Worm (Caenorhabditis elegans) whole organism, L2 larva: ENCODE results near the gene srz-11.

Experiments used
- C34F6.9 ChIP-seq: fragments of 150-350 bp; optimal IDR thresholded peaks from 2 replicates; lab custom pipeline; 2014; ENCODE audit warnings: missing biosample characterization, missing genetic modification characterization
- R02D3.7 ChIP-seq: fragments of 150-350 bp; optimal IDR thresholded peaks from 2 replicates; lab custom pipeline; 2014; ENCODE audit warnings: missing biosample characterization, missing genetic modification characterization
- alr-1 ChIP-seq: fragments of 150-350 bp; optimal IDR thresholded peaks from 2 replicates; lab custom pipeline; 2014; ENCODE audit warnings: missing biosample characterization, missing genetic modification characterization
- aly-2 ChIP-seq: fragments of 150-350 bp; optimal IDR thresholded peaks from 2 replicates; lab custom pipeline; 2014; ENCODE audit warnings: missing biosample characterization, missing genetic modification characterization
- ama-1 ChIP-seq: fragments of 150-350 bp; optimal IDR thresholded peaks from 2 replicates; lab custom pipeline; 2018; ENCODE audit warnings: inconsistent platforms
- blmp-1 ChIP-seq: sonication (generic microtip); optimal IDR thresholded peaks from 2 replicates; lab custom pipeline; 2017; ENCODE audit warnings: missing genetic modification characterization, mild to moderate bottlenecking, missing compliant biosample characterization, antibody characterized with exemption, moderate library complexity; ENCODE audit not compliant: insufficient read depth
- ceh-16 ChIP-seq: fragments of 150-350 bp; optimal IDR thresholded peaks from 2 replicates; lab custom pipeline; 2014; ENCODE audit warnings: missing biosample characterization, missing genetic modification characterization
- ceh-82 ChIP-seq: fragments of 150-350 bp; optimal IDR thresholded peaks from 2 replicates; lab custom pipeline; 2014; ENCODE audit warnings: missing biosample characterization, missing genetic modification characterization
- crh-2 ChIP-seq: sonication (generic microtip); optimal IDR thresholded peaks from 2 replicates; lab custom pipeline; 2017; ENCODE audit warnings: missing biosample characterization, missing genetic modification characterization
- elt-1 ChIP-seq: fragments of 150-350 bp; optimal IDR thresholded peaks from 2 replicates; lab custom pipeline; 2014; ENCODE audit warnings: missing biosample characterization, missing genetic modification characterization
- elt-3 ChIP-seq: sonication (generic microtip); optimal IDR thresholded peaks from 2 replicates; lab custom pipeline; 2017; ENCODE audit warnings: missing biosample characterization, missing genetic modification characterization
- fos-1 ChIP-seq: fragments of 150-350 bp; optimal IDR thresholded peaks from 2 replicates; lab custom pipeline; 2014; ENCODE audit warnings: missing biosample characterization, missing genetic modification characterization
- lin-11 ChIP-seq: fragments of 150-350 bp; sonication (generic microtip); optimal IDR thresholded peaks from 2 replicates; lab custom pipeline; 2014; ENCODE audit warnings: missing biosample characterization, missing genetic modification characterization, inconsistent platforms, mixed read lengths
- lin-13 ChIP-seq: fragments of 150-350 bp; optimal IDR thresholded peaks from 2 replicates; lab custom pipeline; 2014; ENCODE audit warnings: missing biosample characterization, missing genetic modification reagents, missing genetic modification characterization
- mab-5 ChIP-seq: fragments of 150-350 bp; optimal IDR thresholded peaks from 2 replicates; lab custom pipeline; 2014; ENCODE audit warnings: missing biosample characterization, missing genetic modification characterization
- mbf-1 ChIP-seq: sonication (generic microtip); optimal IDR thresholded peaks from 2 replicates; lab custom pipeline; 2017; ENCODE audit warnings: missing biosample characterization, missing genetic modification characterization
- mdl-1 ChIP-seq, 2 experiments: fragments of 150-350 bp in 1 of 2; sonication (generic microtip) in 1 of 2; optimal IDR thresholded peaks; 2 replicates each; lab custom pipeline; 2017; ENCODE audit warnings: missing biosample characterization in 2 of 2, missing genetic modification characterization in 2 of 2
- nhr-11 ChIP-seq: fragments of 150-350 bp; optimal IDR thresholded peaks from 2 replicates; lab custom pipeline; 2014; ENCODE audit warnings: missing biosample characterization, missing genetic modification characterization
- nhr-12 ChIP-seq: fragments of 150-350 bp; optimal IDR thresholded peaks from 2 replicates; lab custom pipeline; 2014; ENCODE audit warnings: missing biosample characterization, missing genetic modification characterization
- nhr-129 ChIP-seq: fragments of 150-350 bp; optimal IDR thresholded peaks from 2 replicates; lab custom pipeline; 2014; ENCODE audit warnings: missing biosample characterization, missing genetic modification characterization
- nhr-21 ChIP-seq: fragments of 150-350 bp; optimal IDR thresholded peaks from 2 replicates; lab custom pipeline; 2014; ENCODE audit warnings: missing biosample characterization, missing genetic modification characterization
- nhr-23 ChIP-seq: fragments of 150-350 bp; optimal IDR thresholded peaks from 2 replicates; lab custom pipeline; 2014; ENCODE audit warnings: missing biosample characterization, missing genetic modification reagents, missing genetic modification characterization
- peb-1 ChIP-seq: fragments of 150-350 bp; optimal IDR thresholded peaks from 2 replicates; lab custom pipeline; 2014; ENCODE audit warnings: missing biosample characterization, missing genetic modification characterization
- sma-3 ChIP-seq: sonication (generic microtip); optimal IDR thresholded peaks from 2 replicates; lab custom pipeline; 2016; ENCODE audit warnings: missing genetic modification reagents, missing genetic modification characterization, missing compliant biosample characterization
- unc-39 ChIP-seq: fragments of 150-350 bp; optimal IDR thresholded peaks from 2 replicates; lab custom pipeline; 2014; ENCODE audit warnings: missing biosample characterization, missing genetic modification characterization
- zag-1 ChIP-seq: fragments of 150-350 bp; optimal IDR thresholded peaks from 2 replicates; lab custom pipeline; 2014; ENCODE audit warnings: missing biosample characterization, missing genetic modification characterization
- ztf-1 ChIP-seq: fragments of 200-800 bp; sonication (Bioruptor generic); conservative IDR thresholded peaks from 2 replicates; pipeline ENCODE4 v1.3.6; 2022; ENCODE audit warnings: missing genetic modification characterization, missing compliant biosample characterization
- ztf-11 ChIP-seq: sonication (generic microtip); optimal IDR thresholded peaks from 2 replicates; lab custom pipeline; 2017; ENCODE audit warnings: missing biosample characterization, missing genetic modification characterization

The srz-11 gene

ce11 chrV:15153277-15153676 lies 9.6 kb upstream of the srz-11 start, which contains the start of gene srh-55:
srh-55 (plus strand) TSS chrV:15153577.
- TF ChIP-seq mbf-1 (tag; lab: Kevin White, UChicago): no peak
- no peak for TF ChIP-seq ztf-1 (GFP tag; lab: Robert Waterston, UW)

ce11 chrV:15156504-15156903 lies 6.4 kb upstream of the srz-11 start:
- TF ChIP-seq nhr-23 (tag; lab: Kevin White, UChicago) (no peak), fos-1 (tag; lab: Kevin White, UChicago) (peak; percentile 8), blmp-1 (tag; lab: Kevin White, UChicago) (no peak), R02D3.7 (no peak), sma-3 (GFP tag; lab: Kevin White, UChicago) (peak; percentile 22)

- TF ChIP-seq elt-1 (tag; lab: Kevin White, UChicago): no peak
- TF ChIP-seq unc-39: no peak
- TF ChIP-seq nhr-11: no peak
- no peak for TF ChIP-seq nhr-12 (tag; lab: Kevin White, UChicago)
- TF ChIP-seq elt-3: no peak
- no peak for TF ChIP-seq alr-1 (tag; lab: Kevin White, UChicago)
- TF ChIP-seq lin-13: no peak
- TF ChIP-seq lin-11 (tag; lab: Kevin White, UChicago): no peak
- TF ChIP-seq, all 48 proteins: peak for 0
These were observed 4.2 kb upstream of the srz-11 start, which contains the start of gene str-45 for ce11 chrV:15158691-15159090. str-45 (plus strand) TSS chrV:15158991.

- TF ChIP-seq nhr-129 (tag; lab: Kevin White, UChicago): peak; percentile 13
- TF ChIP-seq, all 48 proteins: peak for 1; not testable (repeated sequence) for 47
These were observed 5.1 kb downstream of the srz-11 start for ce11 chrV:15168018-15168417.

ce11 chrV:15175459-15175858 lies 12.6 kb downstream of the srz-11 start, which contains the start of gene clec-47:
clec-47 (plus strand) TSS chrV:15175759.
- TF ChIP-seq ama-1: no peak
- TF ChIP-seq fos-1 (tag; lab: Kevin White, UChicago): no peak
- TF ChIP-seq mab-5: no peak

- no peak for TF ChIP-seq zag-1 (tag; lab: Kevin White, UChicago)
- TF ChIP-seq crh-2: no peak
- TF ChIP-seq peb-1 (tag; lab: Kevin White, UChicago): no peak
- TF ChIP-seq, all 48 proteins: peak for 0
These were observed 16.9 kb downstream of the srz-11 start, which contains the start of gene T09F5.10 for ce11 chrV:15179757-15180156. T09F5.10 (plus strand) TSS chrV:15180057.

ce11 chrV:15181899-15182298 lies 19.0 kb downstream of the srz-11 start:
- TF ChIP-seq nhr-21 (tag; lab: Kevin White, UChicago): peak; percentile 21
- no peak for TF ChIP-seq nhr-129 (tag; lab: Kevin White, UChicago)

- TF ChIP-seq fos-1 (tag; lab: Kevin White, UChicago): peak; percentile 67
- no peak for TF ChIP-seq ceh-82 (tag; lab: Kevin White, UChicago)
- no peak for TF ChIP-seq zag-1 (tag; lab: Kevin White, UChicago)
- TF ChIP-seq, all 48 proteins: peak for 1
These were observed 19.5 kb downstream of the srz-11 start, which contains the start of gene fbxa-84 for ce11 chrV:15182407-15182806. fbxa-84 (plus strand) TSS chrV:15182440.

- TF ChIP-seq alr-1 (tag; lab: Kevin White, UChicago) (no peak), nhr-11 (no peak), ceh-16 (tag; lab: Kevin White, UChicago) (no peak), C34F6.9 (tag; lab: Kevin White, UChicago) (no peak), aly-2 (tag; lab: Kevin White, UChicago) (no peak), crh-2 (no peak), ztf-11 (tag; lab: Kevin White, UChicago) (no peak), peb-1 (tag; lab: Kevin White, UChicago) (no peak), mdl-1 (tag; optimal IDR thresholded peaks at IDR 0.05; lab: Kevin White, UChicago) (no peak)
These were observed 21.5 kb downstream of the srz-11 start, which contains the start of gene Y75B12B.1 for ce11 chrV:15184097-15185040. Y75B12B.1 (plus strand) TSS chrV:15184699.
